Comparison of ENCODE assay signal across 2 worm cellular contexts in genomic region chrV:20269661-20270137, ce11.
TF ChIP-seq lines count a peak whose summit lies in the region.

prmt-1 (minus strand) TSS chrV:20269711.
cdkr-3 (plus strand) TSS chrV:20270107.

TF ChIP-seq in whole organism, L3 larva, 47 proteins besides CTCF, POLR2A, EP300 and RAD21 (continued from another document):
- TF ChIP-seq pqm-1 (tag; optimal IDR thresholded peaks at IDR 0.05; lab: Kevin White, UChicago) (peak; percentile 12), aly-2 (tag; optimal IDR thresholded peaks at IDR 0.05; lab: Kevin White, UChicago) (no peak), ama-1 (optimal IDR thresholded peaks at IDR 0.05; lab: Kevin White, UChicago) (no peak), nfya-1 (tag; optimal IDR thresholded peaks at IDR 0.05; lab: Kevin White, UChicago; ENCODE audit: insufficient read depth) (peak; percentile 65)

TF ChIP-seq in whole organism, L4 larva, 104 proteins besides CTCF, POLR2A, EP300 and RAD21 (continued from another document):
- no peak for TF ChIP-seq madf-9 (GFP tag; conservative IDR thresholded peaks at IDR 0.05; lab: Robert Waterston, UW)
- no peak for TF ChIP-seq ceh-20 (GFP tag; IDR thresholded peaks at IDR 0.05; lab: Robert Waterston, UW)
- TF ChIP-seq ztf-11 (tag; optimal IDR thresholded peaks at IDR 0.05; lab: Kevin White, UChicago), result no peak
- no peak for TF ChIP-seq gei-8 (GFP tag; optimal IDR thresholded peaks at IDR 0.05; lab: Kevin White, UChicago)
- TF ChIP-seq mes-2 (tag; optimal IDR thresholded peaks at IDR 0.05; lab: Kevin White, UChicago; ENCODE audit: poor library complexity, severe bottlenecking), result peak; percentile 66
- no peak for TF ChIP-seq arid-1 (GFP tag; conservative IDR thresholded peaks at IDR 0.05; lab: Robert Waterston, UW)
- TF ChIP-seq aly-2 (tag; optimal IDR thresholded peaks at IDR 0.05; lab: Kevin White, UChicago), result no peak
- TF ChIP-seq zag-1 (tag; optimal IDR thresholded peaks at IDR 0.05; lab: Kevin White, UChicago), result no peak
- no peak for TF ChIP-seq zfp-3 (GFP tag; conservative IDR thresholded peaks at IDR 0.05; lab: Robert Waterston, UW)
- no peak for TF ChIP-seq nhr-76 (tag; optimal IDR thresholded peaks at IDR 0.05; lab: Kevin White, UChicago)
- no peak for TF ChIP-seq egl-27 (tag; optimal IDR thresholded peaks at IDR 0.05; lab: Kevin White, UChicago)
- no peak for TF ChIP-seq dve-1 (tag; optimal IDR thresholded peaks at IDR 0.05; lab: Kevin White, UChicago; ENCODE audit: insufficient read depth)
- peak; percentile 46 for TF ChIP-seq nhr-28 (tag; optimal IDR thresholded peaks at IDR 0.05; lab: Kevin White, UChicago)
- TF ChIP-seq mdt-29 (GFP tag; IDR thresholded peaks at IDR 0.05; lab: Robert Waterston, UW), result no peak
- TF ChIP-seq Y105C5A.15 (GFP tag; IDR thresholded peaks at IDR 0.05; lab: Robert Waterston, UW), result no peak
- TF ChIP-seq T20F7.1 (GFP tag; optimal IDR thresholded peaks at IDR 0.05; lab: Kevin White, UChicago), result no peak
- TF ChIP-seq jun-1 (tag; optimal IDR thresholded peaks at IDR 0.05; lab: Kevin White, UChicago), result no peak
- TF ChIP-seq php-3 (GFP tag; IDR thresholded peaks at IDR 0.05; lab: Robert Waterston, UW), result no peak
- TF ChIP-seq lin-38 (GFP tag; IDR thresholded peaks at IDR 0.05; lab: Robert Waterston, UW), result no peak
- no peak for TF ChIP-seq daf-16 (GFP tag; optimal IDR thresholded peaks at IDR 0.05; lab: Kevin White, UChicago)
- TF ChIP-seq daf-16 (tag; optimal IDR thresholded peaks at IDR 0.05; lab: Kevin White, UChicago), result no peak
- TF ChIP-seq lin-13 (GFP tag; optimal IDR thresholded peaks at IDR 0.05; lab: Kevin White, UChicago), result no peak
- TF ChIP-seq hlh-30 (tag; optimal IDR thresholded peaks at IDR 0.05; lab: Kevin White, UChicago; ENCODE audit: insufficient read depth), result peak; percentile 16
- TF ChIP-seq nhr-41 (GFP tag; IDR thresholded peaks at IDR 0.05; lab: Robert Waterston, UW), result no peak
- TF ChIP-seq set-16 (GFP tag; IDR thresholded peaks at IDR 0.05; lab: Robert Waterston, UW), result no peak
TF ChIP-seq in whole organism, L4 larva: peak in this region for 12.
